Worm (Caenorhabditis elegans) whole organism, L4 larva: ENCODE data around the gene C16D2.1.
A peak's percentile ranks its signal among the peaks of the same experiment; 100 is the strongest.

Experiments
- D1046.2 ChIP-seq: fragments of 200-800 bp; sonication (Bioruptor generic); IDR thresholded peaks from 2 replicates; pipeline ENCODE4 v1.3.6; 2022; ENCODE audit warnings: missing genetic modification characterization, missing compliant biosample characterization
- F10B5.3 ChIP-seq: sonication (generic microtip); optimal IDR thresholded peaks from 2 replicates; lab custom pipeline; 2016; ENCODE audit warnings: mild to moderate bottlenecking, missing genetic modification characterization, missing compliant biosample characterization
- F44E2.7 ChIP-seq: fragments of 200-800 bp; sonication (Bioruptor generic); IDR thresholded peaks from 2 replicates; pipeline ENCODE4 v2.1.2; 2022; ENCODE audit warnings: missing genetic modification characterization, missing compliant biosample characterization
- F49E8.2 ChIP-seq: sonication (generic microtip); optimal IDR thresholded peaks from 2 replicates; lab custom pipeline; 2016; ENCODE audit warnings: missing compliant biosample characterization, mild to moderate bottlenecking, missing genetic modification characterization, borderline replicate concordance
- Y48G9A.11 ChIP-seq: fragments of 200-800 bp; sonication (Bioruptor generic); IDR thresholded peaks from 2 replicates; pipeline ENCODE4 v1.3.6; 2022; ENCODE audit warnings: missing genetic modification reagents, missing genetic modification characterization, missing compliant biosample characterization
- Y5F2A.4 ChIP-seq: fragments of 200-800 bp; sonication (Bioruptor generic); optimal IDR thresholded peaks from 2 replicates; lab custom pipeline; 2018; ENCODE audit warnings: mild to moderate bottlenecking, missing genetic modification characterization, missing compliant biosample characterization
- Y75B8A.6 ChIP-seq: fragments of 200-800 bp; sonication (Bioruptor generic); IDR thresholded peaks from 2 replicates; pipeline ENCODE4 v1.3.6; 2022; ENCODE audit warnings: missing genetic modification reagents, missing genetic modification characterization, missing compliant biosample characterization
- ama-1 ChIP-seq: fragments of 150-350 bp; optimal IDR thresholded peaks from 2 replicates; lab custom pipeline; 2014; ENCODE audit warnings: inconsistent platforms, mixed read lengths
- arid-1 ChIP-seq: fragments of 200-800 bp; sonication (Bioruptor generic); conservative IDR thresholded peaks from 2 replicates; pipeline ENCODE4 v1.3.6; 2022; ENCODE audit warnings: missing genetic modification reagents, missing genetic modification characterization, missing compliant biosample characterization
- attf-4 ChIP-seq: sonication (generic microtip); optimal IDR thresholded peaks from 3 replicates; lab custom pipeline; 2017; ENCODE audit warnings: missing biosample characterization, missing genetic modification characterization
- ceh-20 ChIP-seq: fragments of 200-800 bp; sonication (Bioruptor generic); IDR thresholded peaks from 2 replicates; pipeline ENCODE4 v1.3.6; 2022; ENCODE audit warnings: missing genetic modification reagents, missing genetic modification characterization, missing compliant biosample characterization
- ceh-44 ChIP-seq: fragments of 200-800 bp; sonication (Bioruptor generic); IDR thresholded peaks from 2 replicates; pipeline ENCODE4 v1.3.6; 2022; ENCODE audit warnings: missing genetic modification reagents, missing genetic modification characterization, missing compliant biosample characterization
- ceh-82 ChIP-seq: sonication (generic microtip); optimal IDR thresholded peaks from 2 replicates; lab custom pipeline; 2017; ENCODE audit warnings: missing biosample characterization, missing genetic modification characterization
- ces-1 ChIP-seq: fragments of 150-350 bp; sonication (generic microtip); optimal IDR thresholded peaks from 4 replicates; lab custom pipeline; 2014; ENCODE audit warnings: missing biosample characterization, missing genetic modification reagents, missing genetic modification characterization
- daf-19 ChIP-seq: fragments of 200-800 bp; sonication (Bioruptor generic); conservative IDR thresholded peaks from 2 replicates; pipeline ENCODE4 v1.3.6; 2022; ENCODE audit warnings: missing genetic modification characterization, missing compliant biosample characterization
- dmd-6 ChIP-seq: fragments of 200-800 bp; sonication (Bioruptor generic); IDR thresholded peaks from 2 replicates; pipeline ENCODE4 v1.3.6; 2022; ENCODE audit warnings: missing genetic modification reagents, missing genetic modification characterization, missing compliant biosample characterization
- dmd-8 ChIP-seq: fragments of 200-800 bp; sonication (Bioruptor generic); IDR thresholded peaks from 2 replicates; pipeline ENCODE4 v1.3.6; 2022; ENCODE audit warnings: missing genetic modification characterization, missing compliant biosample characterization
- dpl-1 ChIP-seq: fragments of 150-350 bp; optimal IDR thresholded peaks from 2 replicates; lab custom pipeline; 2014; ENCODE audit warnings: missing biosample characterization, missing genetic modification reagents, missing genetic modification characterization
- duxl-1 ChIP-seq: sonication (generic microtip); optimal IDR thresholded peaks from 2 replicates; lab custom pipeline; 2016; ENCODE audit warnings: mild to moderate bottlenecking, missing genetic modification characterization, moderate library complexity, missing compliant biosample characterization; ENCODE audit not compliant: poor library complexity
- dve-1 ChIP-seq: sonication (generic microtip); optimal IDR thresholded peaks from 2 replicates; lab custom pipeline; 2017; ENCODE audit warnings: antibody characterized with exemption, mild to moderate bottlenecking, missing genetic modification characterization, missing compliant biosample characterization; ENCODE audit not compliant: insufficient read depth
- egl-27 ChIP-seq: sonication (generic microtip); optimal IDR thresholded peaks from 3 replicates; lab custom pipeline; 2017; ENCODE audit warnings: missing biosample characterization, missing genetic modification reagents, missing genetic modification characterization
- fkh-10 ChIP-seq: fragments of 150-350 bp; optimal IDR thresholded peaks from 2 replicates; lab custom pipeline; 2014; ENCODE audit warnings: missing biosample characterization, missing genetic modification reagents, missing genetic modification characterization
- gei-8 ChIP-seq: fragments of 200-800 bp; sonication (Bioruptor generic); optimal IDR thresholded peaks from 2 replicates; lab custom pipeline; 2018; ENCODE audit warnings: mild to moderate bottlenecking, missing genetic modification characterization, missing compliant biosample characterization
- hif-1 ChIP-seq, 2 experiments: sonication (generic microtip); optimal IDR thresholded peaks; 2 replicates each; lab custom pipeline; 2016 to 2017; ENCODE audit warnings: missing compliant biosample characterization in 2 of 2, missing genetic modification characterization in 2 of 2, missing genetic modification reagents in 2 of 2, missing genotype in 2 of 2, mild to moderate bottlenecking in 1 of 2
- hmg-1.1 ChIP-seq: fragments of 200-800 bp; sonication (Bioruptor generic); IDR thresholded peaks from 2 replicates; pipeline ENCODE4 v1.3.6; 2022; ENCODE audit warnings: missing genetic modification reagents, missing genetic modification characterization, missing compliant biosample characterization
- jun-1 ChIP-seq: fragments of 150-350 bp; optimal IDR thresholded peaks from 2 replicates; lab custom pipeline; 2014; ENCODE audit warnings: missing biosample characterization, missing genetic modification reagents, missing genetic modification characterization
- lin-15B ChIP-seq: fragments of 150-350 bp; sonication (generic microtip); optimal IDR thresholded peaks from 3 replicates; lab custom pipeline; 2014; ENCODE audit warnings: missing biosample characterization, missing genetic modification characterization
- lin-39 ChIP-seq: fragments of 150-350 bp; optimal IDR thresholded peaks from 2 replicates; lab custom pipeline; 2014; ENCODE audit warnings: missing biosample characterization, missing genetic modification reagents, missing genetic modification characterization
- madf-9 ChIP-seq: fragments of 200-800 bp; sonication (Bioruptor generic); conservative IDR thresholded peaks from 2 replicates; pipeline ENCODE4 v1.3.6; 2022; ENCODE audit warnings: missing genetic modification reagents, missing genetic modification characterization, missing compliant biosample characterization
- mdl-1 ChIP-seq, 2 experiments: fragments of 150-350 bp in 1 of 2; sonication (generic microtip) in 1 of 2; optimal IDR thresholded peaks; 2 replicates each; lab custom pipeline; 2014 to 2017; ENCODE audit warnings: missing biosample characterization in 2 of 2, missing genetic modification characterization in 2 of 2
- mdt-29 ChIP-seq: fragments of 200-800 bp; sonication (Bioruptor generic); IDR thresholded peaks from 2 replicates; pipeline ENCODE4 v1.3.6; 2022; ENCODE audit warnings: missing genetic modification reagents, missing genetic modification characterization, missing compliant biosample characterization
- nhr-10 ChIP-seq: fragments of 150-350 bp; optimal IDR thresholded peaks from 2 replicates; lab custom pipeline; 2014; ENCODE audit warnings: missing biosample characterization, missing genetic modification characterization
- nhr-102 ChIP-seq: sonication (generic microtip); optimal IDR thresholded peaks from 2 replicates; lab custom pipeline; 2016; ENCODE audit warnings: mild to moderate bottlenecking, missing genetic modification characterization, moderate library complexity, missing compliant biosample characterization
- nhr-111 ChIP-seq: fragments of 200-800 bp; sonication (Bioruptor generic); optimal IDR thresholded peaks from 2 replicates; lab custom pipeline; 2018; ENCODE audit warnings: mild to moderate bottlenecking, missing genetic modification characterization, missing compliant biosample characterization
- nhr-237 ChIP-seq: sonication (generic microtip); optimal IDR thresholded peaks from 2 replicates; lab custom pipeline; 2017; ENCODE audit warnings: missing biosample characterization, missing genetic modification characterization
- nhr-28 ChIP-seq: fragments of 150-350 bp; optimal IDR thresholded peaks from 2 replicates; lab custom pipeline; 2014; ENCODE audit warnings: missing biosample characterization, missing genetic modification characterization
- nhr-42 ChIP-seq: fragments of 200-800 bp; sonication (Bioruptor generic); IDR thresholded peaks from 2 replicates; pipeline ENCODE4 v1.3.6; 2022; ENCODE audit warnings: missing genetic modification characterization, missing compliant biosample characterization
- nhr-76 ChIP-seq: fragments of 150-350 bp; optimal IDR thresholded peaks from 2 replicates; lab custom pipeline; 2014; ENCODE audit warnings: missing biosample characterization, missing genetic modification characterization
- nhr-77 ChIP-seq: fragments of 150-350 bp; optimal IDR thresholded peaks from 2 replicates; lab custom pipeline; 2014; ENCODE audit warnings: missing biosample characterization, missing genetic modification characterization
- php-3 ChIP-seq: fragments of 200-800 bp; sonication (Bioruptor generic); IDR thresholded peaks from 2 replicates; pipeline ENCODE4 v1.3.6; 2022; ENCODE audit warnings: missing genetic modification reagents, missing genetic modification characterization, missing compliant biosample characterization
- rbr-2 ChIP-seq: sonication (generic microtip); optimal IDR thresholded peaks from 2 replicates; lab custom pipeline; 2016; ENCODE audit warnings: missing genotype, missing genetic modification characterization, missing compliant biosample characterization
- set-16 ChIP-seq: fragments of 200-800 bp; sonication (Bioruptor generic); IDR thresholded peaks from 2 replicates; pipeline ENCODE4 v1.3.6; 2022; ENCODE audit warnings: missing genetic modification reagents, missing genetic modification characterization, missing compliant biosample characterization
- skn-1 ChIP-seq: fragments of 150-350 bp; optimal IDR thresholded peaks from 2 replicates; lab custom pipeline; 2014; ENCODE audit warnings: missing biosample characterization, missing genetic modification characterization
- snpc-4 ChIP-seq: fragments of 150-350 bp; optimal IDR thresholded peaks from 2 replicates; lab custom pipeline; 2014; ENCODE audit warnings: missing biosample characterization, missing genetic modification characterization
- tra-1 ChIP-seq: fragments of 200-800 bp; sonication (Bioruptor generic); IDR thresholded peaks from 2 replicates; pipeline ENCODE4 v1.3.6; 2022; ENCODE audit warnings: missing genetic modification reagents, missing genetic modification characterization, missing compliant biosample characterization
- unc-130 ChIP-seq: sonication (generic microtip); optimal IDR thresholded peaks from 2 replicates; lab custom pipeline; 2016; ENCODE audit warnings: missing genetic modification reagents, missing genetic modification characterization, missing compliant biosample characterization
- unc-39 ChIP-seq: sonication (generic microtip); optimal IDR thresholded peaks from 2 replicates; lab custom pipeline; 2017; ENCODE audit warnings: missing biosample characterization, missing genetic modification characterization
- unc-62 ChIP-seq, 3 experiments: fragments of 150-350 bp in 1 of 3; sonication (generic microtip); optimal IDR thresholded peaks in 2 of 3; peaks in 1 of 3; 1 replicate in 1 of 3; 2 replicates in 2 of 3; lab custom pipeline; 2014 to 2017; ENCODE audit warnings: missing biosample characterization in 3 of 3, missing genetic modification characterization in 3 of 3, missing genetic modification reagents in 3 of 3, missing genotype in 1 of 3
- zag-1 ChIP-seq: fragments of 150-350 bp; optimal IDR thresholded peaks from 2 replicates; lab custom pipeline; 2014; ENCODE audit warnings: missing biosample characterization, missing genetic modification characterization
- zfp-2 ChIP-seq: sonication (generic microtip); optimal IDR thresholded peaks from 2 replicates; lab custom pipeline; 2016; ENCODE audit warnings: mild to moderate bottlenecking, missing genetic modification characterization, missing compliant biosample characterization
- zip-11 ChIP-seq: fragments of 200-800 bp; sonication (Bioruptor generic); IDR thresholded peaks from 2 replicates; pipeline ENCODE4 v1.3.6; 2022; ENCODE audit warnings: missing genetic modification characterization, missing compliant biosample characterization
- ztf-11 ChIP-seq: fragments of 150-350 bp; optimal IDR thresholded peaks from 2 replicates; lab custom pipeline; 2014; ENCODE audit warnings: missing biosample characterization, missing genetic modification characterization
- ztf-7 ChIP-seq: fragments of 150-350 bp; optimal IDR thresholded peaks from 2 replicates; lab custom pipeline; 2014; ENCODE audit warnings: missing biosample characterization, missing genetic modification characterization

Gene C16D2.1

ce11 chrII:9099017-9099416 lies 32.4 kb upstream of the C16D2.1 start, which contains the start of gene T24H10.1 (continued):
- TF ChIP-seq unc-62 (GFP tag; optimal IDR thresholded peaks at IDR 0.05 in 1 of 2; lab: Kevin White, UChicago), result peak in 1 of 2 experiments; percentile 96
- no peak for TF ChIP-seq unc-62 (tag; optimal IDR thresholded peaks at IDR 0.05; lab: Kevin White, UChicago)
- TF ChIP-seq ceh-82 (tag; lab: Kevin White, UChicago), result no peak
- no peak for TF ChIP-seq zip-11 (GFP tag; lab: Robert Waterston, UW)
- no peak for TF ChIP-seq dmd-8 (GFP tag; lab: Robert Waterston, UW)
- TF ChIP-seq rbr-2, result peak; percentile 71
- peak; percentile 19 for TF ChIP-seq nhr-77
- no peak for TF ChIP-seq hif-1 (tag; optimal IDR thresholded peaks at IDR 0.05; lab: Kevin White, UChicago)
- no peak for TF ChIP-seq Y75B8A.6
- no peak for TF ChIP-seq lin-15B (tag; lab: Kevin White, UChicago)
- peak; percentile 53 for TF ChIP-seq hmg-1.1
- TF ChIP-seq nhr-10 (tag; lab: Kevin White, UChicago), result no peak
- TF ChIP-seq nhr-237 (tag; lab: Kevin White, UChicago), result no peak
- TF ChIP-seq unc-39 (tag; lab: Kevin White, UChicago), result no peak
- TF ChIP-seq daf-19, result no peak
- no peak for TF ChIP-seq mdl-1 (tag; optimal IDR thresholded peaks at IDR 0.05; lab: Kevin White, UChicago)
- no peak for TF ChIP-seq fkh-10 (GFP tag; lab: Kevin White, UChicago)
- TF ChIP-seq arid-1, result peak; percentile 44; the same call in 1 of the 2 replicates
- TF ChIP-seq dpl-1, result peak; percentile 75
- TF ChIP-seq zfp-2, result no peak
- no peak for TF ChIP-seq tra-1
- TF ChIP-seq set-16 (GFP tag; lab: Robert Waterston, UW), result no peak
- no peak for TF ChIP-seq ceh-20 (GFP tag; lab: Robert Waterston, UW)
- peak; percentile 65 for TF ChIP-seq dmd-6
- no peak for TF ChIP-seq gei-8 (GFP tag; lab: Kevin White, UChicago)
- TF ChIP-seq skn-1 (tag; lab: Kevin White, UChicago), result no peak
- no peak for TF ChIP-seq madf-9 (GFP tag; lab: Robert Waterston, UW)
- TF ChIP-seq duxl-1 (tag; lab: Kevin White, UChicago), result no peak
- no peak for TF ChIP-seq unc-130 (GFP tag; lab: Kevin White, UChicago)
- TF ChIP-seq ceh-44 (GFP tag; lab: Robert Waterston, UW), result no peak
- no peak for TF ChIP-seq D1046.2 (GFP tag; lab: Robert Waterston, UW)
- TF ChIP-seq nhr-111 (GFP tag; lab: Kevin White, UChicago), result no peak
- no peak for TF ChIP-seq F44E2.7
- TF ChIP-seq nhr-28 (tag; lab: Kevin White, UChicago), result peak; percentile 10
- TF ChIP-seq F10B5.3 (tag; lab: Kevin White, UChicago), result peak; percentile 11
- TF ChIP-seq mdt-29 (GFP tag; lab: Robert Waterston, UW), result no peak
- peak; percentile 55 for TF ChIP-seq nhr-102 (tag; lab: Kevin White, UChicago)
- no peak for TF ChIP-seq zag-1 (tag; lab: Kevin White, UChicago)
- TF ChIP-seq snpc-4 (tag; lab: Kevin White, UChicago), result no peak
- TF ChIP-seq nhr-76 (tag; lab: Kevin White, UChicago), result no peak
- no peak for TF ChIP-seq Y48G9A.11 (GFP tag; lab: Robert Waterston, UW)
- peak; percentile 14; the same call in 1 of the 2 replicates for TF ChIP-seq php-3 (GFP tag; lab: Robert Waterston, UW)
- no peak for TF ChIP-seq ces-1 (GFP tag; lab: Kevin White, UChicago)
- no peak for TF ChIP-seq Y5F2A.4 (GFP tag; lab: Kevin White, UChicago)
- TF ChIP-seq ztf-11 (tag; lab: Kevin White, UChicago), result no peak
- TF ChIP-seq jun-1 (tag; lab: Kevin White, UChicago), result no peak
- TF ChIP-seq ama-1 (lab: Kevin White, UChicago), result peak; percentile 37
- no peak for TF ChIP-seq egl-27 (tag; lab: Kevin White, UChicago)
- TF ChIP-seq lin-39 (tag; lab: Kevin White, UChicago), result no peak
- TF ChIP-seq attf-4 (tag; lab: Kevin White, UChicago), result no peak
- TF ChIP-seq F49E8.2 (tag; lab: Kevin White, UChicago), result peak; percentile 4
- no peak for TF ChIP-seq nhr-42 (GFP tag; lab: Robert Waterston, UW)
- TF ChIP-seq dve-1, result peak; percentile 61
- no peak for TF ChIP-seq ztf-7
